Fruit fly (Drosophila melanogaster) whole organism, embryonic: ENCODE measurements around the gene CG4461.

ENCODE experiments used
- CG1647 ChIP-seq: fragments of 200-800 bp; sonication (Bioruptor generic); optimal IDR thresholded peaks from 3 replicates; lab custom pipeline; 2016; ENCODE audit warnings: missing biosample characterization, missing genetic modification characterization
- CG17359 ChIP-seq: fragments of 200-800 bp; sonication (Bioruptor generic); optimal IDR thresholded peaks from 3 replicates; lab custom pipeline; 2018; ENCODE audit warnings: missing biosample characterization, mild to moderate bottlenecking, missing genetic modification characterization, moderate library complexity
- CG7786 ChIP-seq: fragments of 200-800 bp; sonication (Bioruptor generic); optimal IDR thresholded peaks from 2 replicates; lab custom pipeline; 2016; ENCODE audit warnings: missing biosample characterization, missing genetic modification characterization
- Tbp ChIP-seq: fragments of >200 bp; optimal IDR thresholded peaks from 2 replicates; lab custom pipeline; 2018; ENCODE audit warnings: missing biosample characterization, missing genetic modification characterization
- ara ChIP-seq: fragments of 200-800 bp; sonication (Bioruptor generic); IDR thresholded peaks from 2 replicates; pipeline ENCODE4 v1.3.6; 2022; ENCODE audit warnings: missing biosample characterization, missing genetic modification characterization
- gcm2 ChIP-seq: fragments of 200-800 bp; sonication (Bioruptor generic); optimal IDR thresholded peaks from 2 replicates; lab custom pipeline; 2016; ENCODE audit warnings: missing biosample characterization, missing genetic modification characterization
- lilli ChIP-seq: fragments of 200-800 bp; sonication (Bioruptor generic); optimal IDR thresholded peaks from 3 replicates; lab custom pipeline; 2016; ENCODE audit warnings: missing biosample characterization, missing genetic modification characterization
- luna ChIP-seq: fragments of 200-800 bp; sonication (Bioruptor generic); optimal IDR thresholded peaks from 2 replicates; lab custom pipeline; 2016; ENCODE audit warnings: missing biosample characterization, missing genetic modification characterization

- no peak for TF ChIP-seq gcm2
- no peak for TF ChIP-seq lilli (GFP tag; lab: Kevin White, UChicago)
- no peak for TF ChIP-seq ara
- no peak for TF ChIP-seq Tbp (GFP tag; lab: Kevin White, UChicago)
- TF ChIP-seq luna, result no peak
- TF ChIP-seq CG7786 (GFP tag; lab: Kevin White, UChicago), result no peak
- TF ChIP-seq CG1647, result no peak
- TF ChIP-seq CG17359, result peak; percentile 76
Measured at dm6 chr3L:9364131-9364530, 11.1 kb upstream of the CG4461 start, which contains the start of gene mRRF1.
